Fruit fly (Drosophila melanogaster): ENCODE measurements around the gene tty.

tty gene

dm6 chrX:21345036-21345500 is 5.6 kb upstream of the tty start, which contains the start of gene dod (continued):
- TF ChIP-seq slbo (GFP tag; IDR thresholded peaks at IDR 0.05) (peak; percentile 72), dan (GFP tag; IDR thresholded peaks at IDR 0.05) (no peak), ham (GFP tag; IDR thresholded peaks at IDR 0.05) (no peak), H2.0 (GFP tag; IDR thresholded peaks at IDR 0.05) (peak; percentile 48; the same call in 1 of the 2 replicates), kah (GFP tag; optimal IDR thresholded peaks at IDR 0.05) (no peak), CG6765 (GFP tag; optimal IDR thresholded peaks at IDR 0.05) (peak; percentile 17), CG33557 (GFP tag; optimal IDR thresholded peaks at IDR 0.05) (no peak), insv (GFP tag; optimal IDR thresholded peaks at IDR 0.05) (peak in 1 of 2 experiments; percentile 19), sqz (GFP tag; optimal IDR thresholded peaks at IDR 0.05) (no peak), Hmr (GFP tag; optimal IDR thresholded peaks at IDR 0.05) (no peak), pros (GFP tag; optimal IDR thresholded peaks at IDR 0.05) (no peak), CG30431 (GFP tag; optimal IDR thresholded peaks at IDR 0.05) (no peak), CG1529 (GFP tag; optimal IDR thresholded peaks at IDR 0.05) (no peak), jumu (GFP tag; optimal IDR thresholded peaks at IDR 0.05) (peak; percentile 46), CG14050 (GFP tag; IDR thresholded peaks at IDR 0.05) (0 out of 3 replicates have a peak, but pooled peaks have one; percentile 14), ci (GFP tag; IDR thresholded peaks at IDR 0.05) (peak; percentile 78), repo (GFP tag; optimal IDR thresholded peaks at IDR 0.05) (no peak), hkb (optimal IDR thresholded peaks at IDR 0.05) (no peak), hkb (GFP tag; IDR thresholded peaks at IDR 0.05) (peak; percentile 41; the same call in 1 of the 2 replicates), pb (GFP tag; optimal IDR thresholded peaks at IDR 0.05) (no peak), Hsf (GFP tag; optimal IDR thresholded peaks at IDR 0.05) (peak; percentile 30), Side (GFP tag; optimal IDR thresholded peaks at IDR 0.05) (peak; percentile 20), CG6689 (GFP tag; IDR thresholded peaks at IDR 0.05) (0 out of 2 replicates have a peak, but pooled peaks have one; percentile 8), Dip3 (GFP tag; optimal IDR thresholded peaks at IDR 0.05) (peak; percentile 32), CG4730 (GFP tag; IDR thresholded peaks at IDR 0.05) (no peak), amos (GFP tag; IDR thresholded peaks at IDR 0.05; ENCODE audit: partially characterized antibody) (peak; percentile 87), CG17612 (GFP tag; IDR thresholded peaks at IDR 0.05) (no peak), Ets97D (GFP tag; optimal IDR thresholded peaks at IDR 0.05) (peak; percentile 65), CG8478 (optimal IDR thresholded peaks at IDR 0.05) (no peak), CG6272 (GFP tag; IDR thresholded peaks at IDR 0.05) (peak; percentile 45; the same call in 1 of the 2 replicates), nom (GFP tag; optimal IDR thresholded peaks at IDR 0.05) (peak; percentile 26), pum (GFP tag; optimal IDR thresholded peaks at IDR 0.05) (peak; percentile 44), CG13424 (tag; optimal IDR thresholded peaks at IDR 0.05) (peak; percentile 43), Chrac-16 (GFP tag; optimal IDR thresholded peaks at IDR 0.05) (peak; percentile 55), CG18764 (GFP tag; optimal IDR thresholded peaks at IDR 0.05) (no peak), CG3407 (GFP tag; optimal IDR thresholded peaks at IDR 0.05) (no peak), Myb (GFP tag; optimal IDR thresholded peaks at IDR 0.05) (peak; percentile 57), CG7357 (GFP tag; IDR thresholded peaks at IDR 0.05) (no peak), Xrp1 (GFP tag; IDR thresholded peaks at IDR 0.05) (peak; percentile 44), CG1603 (tag; optimal IDR thresholded peaks at IDR 0.05) (peak; percentile 83), odd (GFP tag; optimal IDR thresholded peaks at IDR 0.05) (no peak), CG11696 (GFP tag; IDR thresholded peaks at IDR 0.05) (peak; percentile 99), CG7839 (tag; optimal IDR thresholded peaks at IDR 0.05) (no peak), bowl (GFP tag; IDR thresholded peaks at IDR 0.05) (no peak), CG4707 (GFP tag; optimal IDR thresholded peaks at IDR 0.05) (peak; percentile 2), CG3847 (GFP tag; IDR thresholded peaks at IDR 0.05) (peak; percentile 72), CG2202 (tag; optimal IDR thresholded peaks at IDR 0.05) (no peak), Nf-YA (GFP tag; IDR thresholded peaks at IDR 0.05) (no peak), Fer3 (tag; optimal IDR thresholded peaks at IDR 0.05) (peak; percentile 33), dm (GFP tag; optimal IDR thresholded peaks at IDR 0.05) (peak; percentile 80), pho (GFP tag; optimal IDR thresholded peaks at IDR 0.05) (peak; percentile 63), mam (GFP tag; optimal IDR thresholded peaks at IDR 0.05) (peak; percentile 62)
